Fruit fly (Drosophila melanogaster) S2 (cell line): ENCODE data around the gene Ssu72.

Source experiments
- CG8478 ChIP-seq: fragments of >200 bp; optimal IDR thresholded peaks from 2 replicates; lab custom pipeline; 2018
- CTCF ChIP-seq, 2 experiments: fragments of >200 bp; optimal IDR thresholded peaks; 2 replicates each; lab custom pipeline; 2018

DNA sequence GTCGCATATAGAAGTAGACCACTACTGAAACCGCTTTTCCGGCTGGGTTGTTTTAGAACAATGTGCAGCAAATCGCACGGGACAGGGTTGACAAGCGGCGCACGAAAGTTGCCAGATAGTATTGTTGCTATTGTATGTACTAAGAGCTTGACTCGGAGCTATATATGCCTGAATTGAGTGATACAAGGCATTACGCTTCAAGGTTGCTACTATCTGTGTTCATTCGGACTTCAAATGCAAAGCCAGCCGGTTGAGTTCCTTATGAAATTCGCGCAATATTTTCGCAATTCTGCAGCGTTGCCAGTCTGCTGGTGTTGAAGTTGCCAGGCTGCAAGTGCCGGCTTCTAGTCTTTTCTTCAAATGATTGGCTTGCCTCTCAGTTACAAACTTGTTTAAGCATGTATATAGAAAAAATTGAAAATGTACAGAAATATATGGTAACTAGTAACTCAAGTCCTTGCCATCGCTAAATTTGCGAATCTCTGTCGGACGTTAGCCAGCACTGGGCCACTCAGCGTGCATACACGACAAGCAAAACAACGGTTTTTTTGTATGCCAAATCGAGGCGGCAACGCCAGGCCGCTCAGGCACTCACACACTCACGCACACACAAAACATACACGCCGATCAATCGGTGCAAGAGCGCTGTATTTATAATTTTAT is 12.5 kb upstream of the Ssu72 start, which contains the start of the genes Ranbp21 and Elys:
- TF ChIP-seq CTCF (optimal IDR thresholded peaks at IDR 0.05; lab: Kevin White, UChicago), result peak in 1 of 2 experiments; percentile 23
- TF ChIP-seq CG8478 (lab: Kevin White, UChicago), result no peak
